Worm (Caenorhabditis elegans) whole organism, young adult: Measurements from ENCODE around the gene F15G9.2.
A peak's percentile ranks its signal among the peaks of the same experiment; 100 is the strongest.
"Not testable (repeated sequence)": the region's sequence is repeated elsewhere in the genome, so short reads cannot be mapped to it uniquely, and the experiment has no call there.

Source experiments
- B0019.2 ChIP-seq: fragments of 200-800 bp; sonication (Bioruptor generic); conservative IDR thresholded peaks from 2 replicates; pipeline ENCODE4 v1.3.6; 2022; ENCODE audit warnings: missing genetic modification reagents, missing genetic modification characterization, missing compliant biosample characterization
- B0261.1 ChIP-seq: sonication (generic microtip); optimal IDR thresholded peaks from 2 replicates; lab custom pipeline; 2016; ENCODE audit warnings: mild to moderate bottlenecking, missing genetic modification characterization, moderate library complexity, missing compliant biosample characterization
- B0336.3 ChIP-seq: fragments of 200-800 bp; sonication (Bioruptor generic); IDR thresholded peaks from 2 replicates; pipeline ENCODE4 v1.3.6; 2022; ENCODE audit warnings: missing genetic modification characterization, missing compliant biosample characterization
- C06A6.2 ChIP-seq: fragments of 200-800 bp; sonication (Bioruptor generic); conservative IDR thresholded peaks from 2 replicates; pipeline ENCODE4 v1.3.6; 2022; ENCODE audit warnings: missing genetic modification characterization, missing compliant biosample characterization
- C17E4.6 ChIP-seq: fragments of 200-800 bp; sonication (Bioruptor generic); IDR thresholded peaks from 2 replicates; pipeline ENCODE4 v1.3.6; 2022; ENCODE audit warnings: missing genetic modification reagents, missing genetic modification characterization, missing compliant biosample characterization
- F57C9.4 ChIP-seq: sonication (generic microtip); optimal IDR thresholded peaks from 2 replicates; lab custom pipeline; 2017; ENCODE audit warnings: mild to moderate bottlenecking, missing genetic modification characterization, missing compliant biosample characterization
- K11D2.4 ChIP-seq: fragments of 200-800 bp; sonication (Bioruptor generic); IDR thresholded peaks from 2 replicates; pipeline ENCODE4 v1.3.6; 2022; ENCODE audit warnings: missing genetic modification reagents, missing genetic modification characterization, missing compliant biosample characterization
- K12H6.12 ChIP-seq: fragments of 200-800 bp; sonication (Bioruptor generic); optimal IDR thresholded peaks from 2 replicates; lab custom pipeline; 2018; ENCODE audit warnings: mild to moderate bottlenecking, missing genetic modification characterization, missing compliant biosample characterization
- T26A5.8 ChIP-seq: sonication (generic microtip); optimal IDR thresholded peaks from 2 replicates; lab custom pipeline; 2016; ENCODE audit warnings: missing genetic modification characterization, missing compliant biosample characterization
- Y53G8AR.9 ChIP-seq: fragments of 200-800 bp; sonication (Bioruptor generic); conservative IDR thresholded peaks from 2 replicates; pipeline ENCODE4 v1.3.6; 2022; ENCODE audit warnings: missing genetic modification reagents, missing genetic modification characterization, missing compliant biosample characterization
- Y56A3A.18 ChIP-seq: fragments of 200-800 bp; sonication (Bioruptor generic); IDR thresholded peaks from 2 replicates; pipeline ENCODE4 v1.3.6; 2022; ENCODE audit warnings: missing genetic modification reagents, missing genetic modification characterization, missing compliant biosample characterization
- Y67H2A.10 ChIP-seq: fragments of 200-800 bp; sonication (Bioruptor generic); conservative IDR thresholded peaks from 2 replicates; pipeline ENCODE4 v1.3.6; 2022; ENCODE audit warnings: missing genetic modification reagents, missing genetic modification characterization, missing compliant biosample characterization
- akir-1 ChIP-seq: fragments of 200-800 bp; sonication (Bioruptor generic); optimal IDR thresholded peaks from 2 replicates; lab custom pipeline; 2018; ENCODE audit warnings: mild to moderate bottlenecking, missing genetic modification characterization, moderate library complexity, missing compliant biosample characterization
- ama-1 ChIP-seq, 3 experiments: fragments of 150-350 bp in 1 of 3; sonication (generic microtip) in 2 of 3; optimal IDR thresholded peaks; 2 replicates each; lab custom pipeline; 2014 to 2018; ENCODE audit warnings: missing biosample characterization in 2 of 3, missing genetic modification characterization in 2 of 3, missing genetic modification reagents in 2 of 3
- aptf-3 ChIP-seq: fragments of 200-800 bp; sonication (Bioruptor generic); IDR thresholded peaks from 2 replicates; pipeline ENCODE4 v1.3.6; 2022; ENCODE audit warnings: missing genetic modification characterization, missing compliant biosample characterization
- athp-1 ChIP-seq: sonication (generic microtip); optimal IDR thresholded peaks from 2 replicates; lab custom pipeline; 2017; ENCODE audit warnings: mild to moderate bottlenecking, missing genetic modification characterization, missing compliant biosample characterization
- attf-3 ChIP-seq: fragments of 200-800 bp; sonication (Bioruptor generic); conservative IDR thresholded peaks from 2 replicates; pipeline ENCODE4 v1.3.6; 2022; ENCODE audit warnings: missing genetic modification reagents, missing genetic modification characterization, missing compliant biosample characterization
- bed-1 ChIP-seq: fragments of 200-800 bp; sonication (Bioruptor generic); IDR thresholded peaks from 2 replicates; pipeline ENCODE4 v1.3.6; 2022; ENCODE audit warnings: missing genetic modification reagents, missing genetic modification characterization, missing compliant biosample characterization
- cebp-1 ChIP-seq, 2 experiments: fragments of 200-800 bp in 1 of 2; sonication (Bioruptor generic) in 1 of 2; sonication (generic microtip) in 1 of 2; IDR thresholded peaks in 1 of 2; optimal IDR thresholded peaks in 1 of 2; 2 replicates each; pipeline versions ENCODE4 v1.3.6 to Lab custom; 2017 to 2022; ENCODE audit warnings: missing compliant biosample characterization in 2 of 2, missing genetic modification characterization in 2 of 2, mild to moderate bottlenecking in 1 of 2, missing genetic modification reagents in 1 of 2, moderate library complexity in 1 of 2
- ceh-100 ChIP-seq: fragments of 200-800 bp; sonication (Bioruptor generic); IDR thresholded peaks from 2 replicates; pipeline ENCODE4 v1.3.6; 2022; ENCODE audit warnings: missing genetic modification reagents, missing genetic modification characterization, missing compliant biosample characterization
- ceh-79 ChIP-seq: sonication (generic microtip); optimal IDR thresholded peaks from 2 replicates; lab custom pipeline; 2017; ENCODE audit warnings: mild to moderate bottlenecking, missing genetic modification characterization, missing compliant biosample characterization
- die-1 ChIP-seq: sonication (generic microtip); optimal IDR thresholded peaks from 2 replicates; lab custom pipeline; 2016; ENCODE audit warnings: missing genotype, mild to moderate bottlenecking, missing genetic modification characterization, missing compliant biosample characterization
- dox-1 ChIP-seq: fragments of 200-800 bp; sonication (Bioruptor generic); IDR thresholded peaks from 2 replicates; pipeline ENCODE4 v1.3.6; 2022; ENCODE audit warnings: missing genetic modification reagents, missing genetic modification characterization, missing compliant biosample characterization
- egl-44 ChIP-seq: fragments of 200-800 bp; sonication (Bioruptor generic); IDR thresholded peaks from 2 replicates; pipeline ENCODE4 v1.3.6; 2022; ENCODE audit warnings: missing genetic modification reagents, missing genetic modification characterization, missing compliant biosample characterization
- egrh-3 ChIP-seq: fragments of 200-800 bp; sonication (Bioruptor generic); IDR thresholded peaks from 2 replicates; pipeline ENCODE4 v1.3.6; 2022; ENCODE audit warnings: missing genetic modification reagents, missing genetic modification characterization, missing compliant biosample characterization
- fkh-3 ChIP-seq: sonication (generic microtip); optimal IDR thresholded peaks from 2 replicates; lab custom pipeline; 2016; ENCODE audit warnings: mild to moderate bottlenecking, missing genetic modification characterization, missing compliant biosample characterization
- hsf-1 ChIP-seq: fragments of 200-800 bp; sonication (Bioruptor generic); IDR thresholded peaks from 2 replicates; pipeline ENCODE4 v1.3.6; 2022; ENCODE audit warnings: missing genetic modification reagents, missing genetic modification characterization, missing compliant biosample characterization
- lir-1 ChIP-seq: fragments of 200-800 bp; sonication (Bioruptor generic); conservative IDR thresholded peaks from 2 replicates; pipeline ENCODE4 v1.3.6; 2022; ENCODE audit warnings: missing genetic modification reagents, missing genetic modification characterization, missing compliant biosample characterization
- lsl-1 ChIP-seq: fragments of 200-800 bp; sonication (Bioruptor generic); optimal IDR thresholded peaks from 2 replicates; lab custom pipeline; 2018; ENCODE audit warnings: mild to moderate bottlenecking, missing genetic modification characterization, moderate library complexity, missing compliant biosample characterization
- lsy-27 ChIP-seq: sonication (generic microtip); optimal IDR thresholded peaks from 2 replicates; lab custom pipeline; 2017; ENCODE audit warnings: missing genetic modification characterization, mild to moderate bottlenecking, missing compliant biosample characterization, antibody characterized with exemption, missing genotype, borderline replicate concordance; ENCODE audit not compliant: insufficient read depth
- madf-10 ChIP-seq: sonication (generic microtip); optimal IDR thresholded peaks from 2 replicates; lab custom pipeline; 2016; ENCODE audit warnings: mild to moderate bottlenecking, missing genetic modification characterization, missing compliant biosample characterization
- madf-6 ChIP-seq: fragments of 200-800 bp; sonication (Bioruptor generic); IDR thresholded peaks from 2 replicates; pipeline ENCODE4 v1.3.6; 2022; ENCODE audit warnings: missing genetic modification reagents, missing genetic modification characterization, missing compliant biosample characterization
- mcd-1 ChIP-seq: fragments of 200-800 bp; sonication (Bioruptor generic); IDR thresholded peaks from 2 replicates; pipeline ENCODE4 v1.3.6; 2022; ENCODE audit warnings: missing genetic modification reagents, missing genetic modification characterization, missing compliant biosample characterization
- mel-28 ChIP-seq: sonication (generic microtip); optimal IDR thresholded peaks from 2 replicates; lab custom pipeline; 2016; ENCODE audit warnings: borderline replicate concordance, mild to moderate bottlenecking, missing genetic modification characterization, missing compliant biosample characterization
- mes-4 ChIP-seq: sonication (generic microtip); optimal IDR thresholded peaks from 2 replicates; lab custom pipeline; 2016; ENCODE audit warnings: missing genotype, missing genetic modification characterization, missing compliant biosample characterization
- mxl-1 ChIP-seq: sonication (generic microtip); optimal IDR thresholded peaks from 2 replicates; lab custom pipeline; 2016; ENCODE audit warnings: missing genetic modification characterization, missing compliant biosample characterization
- nfyb-1 ChIP-seq: fragments of 200-800 bp; sonication (Bioruptor generic); IDR thresholded peaks from 2 replicates; pipeline ENCODE4 v1.3.6; 2022; ENCODE audit warnings: missing genetic modification reagents, missing genetic modification characterization, missing compliant biosample characterization
- nhr-179 ChIP-seq: sonication (generic microtip); optimal IDR thresholded peaks from 2 replicates; lab custom pipeline; 2016; ENCODE audit warnings: mild to moderate bottlenecking, missing genetic modification characterization, missing compliant biosample characterization
- nhr-80 ChIP-seq: sonication (generic microtip); optimal IDR thresholded peaks from 2 replicates; lab custom pipeline; 2016; ENCODE audit warnings: missing genetic modification characterization, missing compliant biosample characterization
- sdz-38 ChIP-seq: sonication (generic microtip); optimal IDR thresholded peaks from 2 replicates; lab custom pipeline; 2016; ENCODE audit warnings: missing genotype, missing genetic modification characterization, missing compliant biosample characterization
- sea-2 ChIP-seq: fragments of 200-800 bp; sonication (Bioruptor generic); IDR thresholded peaks from 2 replicates; pipeline ENCODE4 v1.3.6; 2022; ENCODE audit warnings: missing genetic modification characterization, missing compliant biosample characterization
- snpc-1.1 ChIP-seq: sonication (generic microtip); optimal IDR thresholded peaks from 2 replicates; lab custom pipeline; 2017; ENCODE audit warnings: missing genetic modification characterization, mild to moderate bottlenecking, missing compliant biosample characterization, antibody characterized with exemption, moderate library complexity, missing genotype, missing genetic modification reagents; ENCODE audit not compliant: insufficient read depth
- snpc-3.4 ChIP-seq: sonication (generic microtip); optimal IDR thresholded peaks from 2 replicates; lab custom pipeline; 2017; ENCODE audit warnings: missing genetic modification characterization, mild to moderate bottlenecking, missing compliant biosample characterization, antibody characterized with exemption, moderate library complexity, missing genotype, missing genetic modification reagents
- tbp1 ChIP-seq: fragments of 200-800 bp; sonication (Bioruptor generic); optimal IDR thresholded peaks from 2 replicates; lab custom pipeline; 2018; ENCODE audit warnings: mild to moderate bottlenecking, missing genetic modification characterization, missing compliant biosample characterization
- unc-130 ChIP-seq: sonication (generic microtip); optimal IDR thresholded peaks from 2 replicates; lab custom pipeline; 2016; ENCODE audit warnings: missing genetic modification reagents, missing genetic modification characterization, missing compliant biosample characterization
- ztf-26 ChIP-seq: sonication (generic microtip); optimal IDR thresholded peaks from 2 replicates; lab custom pipeline; 2017; ENCODE audit warnings: missing genetic modification characterization, missing compliant biosample characterization
- ztf-3 ChIP-seq: fragments of 200-800 bp; sonication (Bioruptor generic); optimal IDR thresholded peaks from 2 replicates; lab custom pipeline; 2018; ENCODE audit warnings: mild to moderate bottlenecking, missing genetic modification characterization, missing compliant biosample characterization
- ztf-6 ChIP-seq: fragments of 200-800 bp; sonication (Bioruptor generic); IDR thresholded peaks from 2 replicates; pipeline ENCODE4 v1.3.6; 2022; ENCODE audit warnings: missing genetic modification reagents, missing genetic modification characterization, missing compliant biosample characterization

Gene F15G9.2

ce11 chrX:9743513-9743914, 30.0 kb upstream of the F15G9.2 start (continued):
- TF ChIP-seq B0336.3 (GFP tag; lab: Robert Waterston, UW) (peak; percentile 90), Y53G8AR.9 (GFP tag; lab: Robert Waterston, UW) (peak; percentile 87), ztf-6 (peak; percentile 87), K11D2.4 (GFP tag; lab: Robert Waterston, UW) (peak; percentile 94), bed-1 (GFP tag; lab: Robert Waterston, UW) (peak; percentile 96), C17E4.6 (GFP tag; lab: Robert Waterston, UW) (peak; percentile 86), snpc-1.1 (tag; lab: Kevin White, UChicago) (peak; percentile 74), nhr-80 (tag; lab: Kevin White, UChicago) (peak; percentile 71), B0019.2 (peak; percentile 39; the same call in 1 of the 2 replicates), die-1 (tag; lab: Kevin White, UChicago) (peak; percentile 98), mel-28 (tag; lab: Kevin White, UChicago) (peak; percentile 82), lir-1 (peak; percentile 80), snpc-3.4 (tag; lab: Kevin White, UChicago) (peak; percentile 86), sdz-38 (tag; lab: Kevin White, UChicago) (peak; percentile 74), sea-2 (peak; percentile 92), cebp-1 (GFP tag; IDR thresholded peaks at IDR 0.05; lab: Robert Waterston, UW) (peak; percentile 39; the same call in 1 of the 2 replicates), cebp-1 (tag; optimal IDR thresholded peaks at IDR 0.05; lab: Kevin White, UChicago) (peak; percentile 89), attf-3 (GFP tag; lab: Robert Waterston, UW) (peak; percentile 76), aptf-3 (GFP tag; lab: Robert Waterston, UW) (peak; percentile 98), fkh-3 (tag; lab: Kevin White, UChicago) (peak; percentile 98), ztf-3 (GFP tag; lab: Kevin White, UChicago) (peak; percentile 55), madf-10 (tag; lab: Kevin White, UChicago) (peak; percentile 93), unc-130 (GFP tag; lab: Kevin White, UChicago) (peak; percentile 87), K12H6.12 (tag; lab: Kevin White, UChicago) (peak; percentile 86), dox-1 (GFP tag; lab: Robert Waterston, UW) (peak; percentile 97), mes-4 (tag; lab: Kevin White, UChicago) (peak; percentile 94), athp-1 (tag; lab: Kevin White, UChicago) (peak; percentile 93), egrh-3 (GFP tag; lab: Robert Waterston, UW) (peak; percentile 77), akir-1 (GFP tag; lab: Kevin White, UChicago) (peak; percentile 84), T26A5.8 (tag; lab: Kevin White, UChicago) (peak; percentile 97), ceh-100 (GFP tag; lab: Robert Waterston, UW) (peak; percentile 80), Y67H2A.10 (GFP tag; lab: Robert Waterston, UW) (peak; percentile 80; the same call in 1 of the 2 replicates), mcd-1 (GFP tag; lab: Robert Waterston, UW) (peak; percentile 84), nhr-179 (tag; lab: Kevin White, UChicago) (peak; percentile 89), C06A6.2 (GFP tag; lab: Robert Waterston, UW) (peak; percentile 87), B0261.1 (tag; lab: Kevin White, UChicago) (peak; percentile 100), tbp1 (peak; percentile 98), egl-44 (GFP tag; lab: Robert Waterston, UW) (peak; percentile 98), lsy-27 (tag; lab: Kevin White, UChicago) (peak; percentile 81), hsf-1 (GFP tag; lab: Robert Waterston, UW) (0 out of 2 replicates have a peak, but pooled peaks have one; percentile 68), nfyb-1 (peak; percentile 97), ceh-79 (tag; lab: Kevin White, UChicago) (peak; percentile 93), Y56A3A.18 (GFP tag; lab: Robert Waterston, UW) (peak; percentile 97), lsl-1 (GFP tag; lab: Kevin White, UChicago) (peak; percentile 52), mxl-1 (peak; percentile 95), ama-1 (GFP tag; optimal IDR thresholded peaks at IDR 0.05; lab: Kevin White, UChicago) (peak in 1 of 2 experiments; percentile 83), ztf-26 (peak; percentile 95), F57C9.4 (peak; percentile 94), madf-6 (GFP tag; lab: Robert Waterston, UW) (peak; percentile 80)
- not testable (repeated sequence) for TF ChIP-seq ama-1 (optimal IDR thresholded peaks at IDR 0.05; lab: Kevin White, UChicago)
